Worm (Caenorhabditis elegans): ENCODE results near the gene fbxa-219.

ce11 chrIII:2258863-2259262 is 32.4 kb upstream of the fbxa-219 start, which contains the start of gene fbxa-43:
- TF ChIP-seq ama-1 (optimal IDR thresholded peaks at IDR 0.05), result no peak
- TF ChIP-seq tbx-37 (GFP tag; conservative IDR thresholded peaks at IDR 0.05), result no peak
- TF ChIP-seq flt-1 (GFP tag; IDR thresholded peaks at IDR 0.05), result no peak
- TF ChIP-seq ceh-13 (GFP tag; optimal IDR thresholded peaks at IDR 0.05), result no peak
- no peak for TF ChIP-seq hmbx-1 (tag; optimal IDR thresholded peaks at IDR 0.05)
- no peak for TF ChIP-seq pes-1 (GFP tag; IDR thresholded peaks at IDR 0.05)
- no peak for TF ChIP-seq hnd-1 (tag; optimal IDR thresholded peaks at IDR 0.05)
